Worm (Caenorhabditis elegans): Measurements from ENCODE around the gene clu-1.

clu-1 gene

ce11 chrIII:9467095-9467494 is 54.2 kb downstream of the clu-1 start, which contains the start of gene baf-1:
Gene baf-1 (plus strand): TSS chrIII:9467464.
- TF ChIP-seq snpc-4 (GFP tag; optimal IDR thresholded peaks at IDR 0.05) (no peak), snpc-4 (tag; optimal IDR thresholded peaks at IDR 0.05) (peak in 2 of 4 experiments; percentile 38 to 41), lin-54 (GFP tag; optimal IDR thresholded peaks at IDR 0.05) (peak; percentile 65), snpc-1.3 (tag; optimal IDR thresholded peaks at IDR 0.05; ENCODE audit: insufficient read depth) (peak; percentile 15), hsf-1 (GFP tag; IDR thresholded peaks at IDR 0.05) (peak; percentile 41; the same call in 1 of the 2 replicates), madf-6 (GFP tag; IDR thresholded peaks at IDR 0.05) (peak; percentile 65), unc-130 (GFP tag; optimal IDR thresholded peaks at IDR 0.05) (peak; percentile 25), nhr-80 (tag; optimal IDR thresholded peaks at IDR 0.05) (peak; percentile 40), F55B11.4 (tag; optimal IDR thresholded peaks at IDR 0.05; ENCODE audit: borderline replicate concordance, insufficient read depth) (no peak), zfh-2 (GFP tag; conservative IDR thresholded peaks at IDR 0.05) (no peak), egrh-3 (GFP tag; IDR thresholded peaks at IDR 0.05) (no peak), lsl-1 (GFP tag; optimal IDR thresholded peaks at IDR 0.05) (peak; percentile 44), lin-40 (tag; optimal IDR thresholded peaks at IDR 0.05) (peak; percentile 50), mel-28 (tag; optimal IDR thresholded peaks at IDR 0.05; ENCODE audit: borderline replicate concordance) (no peak), atf-7 (tag; optimal IDR thresholded peaks at IDR 0.05) (peak; percentile 10), dpff-1 (tag; optimal IDR thresholded peaks at IDR 0.05) (no peak), ceh-91 (GFP tag; IDR thresholded peaks at IDR 0.05) (peak; percentile 43; the same call in 1 of the 2 replicates), B0336.3 (GFP tag; IDR thresholded peaks at IDR 0.05) (0 out of 2 replicates have a peak, but pooled peaks have one; percentile 37), D2030.7 (GFP tag; IDR thresholded peaks at IDR 0.05) (peak; percentile 27; the same call in 1 of the 2 replicates), nhr-90 (tag; optimal IDR thresholded peaks at IDR 0.05) (no peak), lin-35 (GFP tag; optimal IDR thresholded peaks at IDR 0.05) (peak in 1 of 3 experiments; percentile 51), dox-1 (GFP tag; IDR thresholded peaks at IDR 0.05) (peak; percentile 76), mcd-1 (GFP tag; IDR thresholded peaks at IDR 0.05) (peak; percentile 97), efl-1 (GFP tag; optimal IDR thresholded peaks at IDR 0.05) (peak; percentile 20), fkh-3 (tag; optimal IDR thresholded peaks at IDR 0.05) (peak; percentile 37), ztf-18 (tag; optimal IDR thresholded peaks at IDR 0.05) (peak; percentile 33), lin-26 (GFP tag; IDR thresholded peaks at IDR 0.05) (no peak), tbp1 (GFP tag; optimal IDR thresholded peaks at IDR 0.05) (peak; percentile 50), K11D2.4 (GFP tag; IDR thresholded peaks at IDR 0.05) (peak; percentile 60; the same call in 1 of the 2 replicates), tlf-1 (GFP tag; optimal IDR thresholded peaks at IDR 0.05) (peak; percentile 7), hmg-1.2 (GFP tag; IDR thresholded peaks at IDR 0.05) (peak; percentile 97), madf-8 (GFP tag; conservative IDR thresholded peaks at IDR 0.05) (0 out of 2 replicates have a peak, but pooled peaks have one; percentile 15), F49E8.2 (tag; optimal IDR thresholded peaks at IDR 0.05; ENCODE audit: insufficient read depth) (peak; percentile 20), bed-2 (GFP tag; IDR thresholded peaks at IDR 0.05) (no peak), attf-5 (GFP tag; optimal IDR thresholded peaks at IDR 0.05) (peak; percentile 81), snpc-3.4 (tag; optimal IDR thresholded peaks at IDR 0.05) (peak; percentile 11), cebp-1 (GFP tag; IDR thresholded peaks at IDR 0.05) (peak; percentile 21; the same call in 1 of the 2 replicates), cebp-1 (tag; optimal IDR thresholded peaks at IDR 0.05) (peak; percentile 92), C17E4.6 (GFP tag; IDR thresholded peaks at IDR 0.05) (no peak), attf-3 (GFP tag; conservative IDR thresholded peaks at IDR 0.05) (0 out of 2 replicates have a peak, but pooled peaks have one; percentile 28), pbrm-1 (GFP tag; IDR thresholded peaks at IDR 0.05) (0 out of 2 replicates have a peak, but pooled peaks have one; percentile 16)

Data from whole organism, young adult.